Worm (Caenorhabditis elegans): ENCODE results near the gene Y50D4C.3.

Y50D4C.3 gene

ce11 chrV:966164-966563, 21.1 kb upstream of the Y50D4C.3 start:
- TF ChIP-seq ztf-29 (GFP tag; IDR thresholded peaks at IDR 0.05) = no peak
- TF ChIP-seq cog-1 (tag; optimal IDR thresholded peaks at IDR 0.05) = no peak

- TF ChIP-seq T22C8.4 (GFP tag; IDR thresholded peaks at IDR 0.05) (no peak), med-1 (GFP tag; optimal IDR thresholded peaks at IDR 0.05; ENCODE audit: insufficient read depth) (no peak), ztf-23 (GFP tag; IDR thresholded peaks at IDR 0.05) (no peak), cog-1 (tag; optimal IDR thresholded peaks at IDR 0.05) (no peak), klf-2 (GFP tag; conservative IDR thresholded peaks at IDR 0.05) (no peak), tab-1 (GFP tag; IDR thresholded peaks at IDR 0.05) (no peak), ztf-29 (GFP tag; IDR thresholded peaks at IDR 0.05) (no peak), flt-1 (GFP tag; IDR thresholded peaks at IDR 0.05) (no peak), ref-1 (GFP tag; conservative IDR thresholded peaks at IDR 0.05) (no peak)
Observed at ce11 chrV:964739-965283, 19.8 kb upstream of the Y50D4C.3 start, which contains the start of gene sqv-6. sqv-6 (minus strand) TSS chrV:964789.

- no peak for TF ChIP-seq tab-1 (GFP tag; IDR thresholded peaks at IDR 0.05)
- TF ChIP-seq klf-2 (GFP tag; conservative IDR thresholded peaks at IDR 0.05) = no peak
- TF ChIP-seq T22C8.4 (GFP tag; IDR thresholded peaks at IDR 0.05) = no peak
- TF ChIP-seq ztf-23 (GFP tag; IDR thresholded peaks at IDR 0.05) = no peak
- TF ChIP-seq med-1 (GFP tag; optimal IDR thresholded peaks at IDR 0.05; ENCODE audit: insufficient read depth) = no peak
- no peak for TF ChIP-seq ref-1 (GFP tag; conservative IDR thresholded peaks at IDR 0.05)
- no peak for TF ChIP-seq cog-1 (tag; optimal IDR thresholded peaks at IDR 0.05)
- TF ChIP-seq flt-1 (GFP tag; IDR thresholded peaks at IDR 0.05) = no peak
- TF ChIP-seq ztf-29 (GFP tag; IDR thresholded peaks at IDR 0.05) = no peak
Observed at ce11 chrV:949760-950159, 4.7 kb upstream of the Y50D4C.3 start, which contains the start of gene Y50D4C.6. Y50D4C.6 (minus strand) TSS chrV:949860.

- TF ChIP-seq cog-1 (tag; optimal IDR thresholded peaks at IDR 0.05) (no peak), ztf-29 (GFP tag; IDR thresholded peaks at IDR 0.05) (no peak), flt-1 (GFP tag; IDR thresholded peaks at IDR 0.05) (no peak), ztf-23 (GFP tag; IDR thresholded peaks at IDR 0.05) (no peak), klf-2 (GFP tag; conservative IDR thresholded peaks at IDR 0.05) (no peak), ref-1 (GFP tag; conservative IDR thresholded peaks at IDR 0.05) (no peak), T22C8.4 (GFP tag; IDR thresholded peaks at IDR 0.05) (no peak), med-1 (GFP tag; optimal IDR thresholded peaks at IDR 0.05; ENCODE audit: insufficient read depth) (no peak)
Observed at ce11 chrV:949084-949483, 4.0 kb upstream of the Y50D4C.3 start.

- no peak for TF ChIP-seq flt-1 (GFP tag; IDR thresholded peaks at IDR 0.05)
- no peak for TF ChIP-seq T22C8.4 (GFP tag; IDR thresholded peaks at IDR 0.05)
- no peak for TF ChIP-seq ztf-23 (GFP tag; IDR thresholded peaks at IDR 0.05)
- no peak for TF ChIP-seq med-1 (GFP tag; optimal IDR thresholded peaks at IDR 0.05; ENCODE audit: insufficient read depth)
- TF ChIP-seq cog-1 (tag; optimal IDR thresholded peaks at IDR 0.05) = no peak
- TF ChIP-seq ztf-29 (GFP tag; IDR thresholded peaks at IDR 0.05) = no peak
- no peak for TF ChIP-seq klf-2 (GFP tag; conservative IDR thresholded peaks at IDR 0.05)
- TF ChIP-seq tab-1 (GFP tag; IDR thresholded peaks at IDR 0.05) = no peak
- no peak for TF ChIP-seq ref-1 (GFP tag; conservative IDR thresholded peaks at IDR 0.05)
Observed at ce11 chrV:945828-946227, 784 bp upstream of the Y50D4C.3 start.

- TF ChIP-seq klf-2 (GFP tag; conservative IDR thresholded peaks at IDR 0.05) = no peak
- no peak for TF ChIP-seq tab-1 (GFP tag; IDR thresholded peaks at IDR 0.05)
- no peak for TF ChIP-seq cog-1 (tag; optimal IDR thresholded peaks at IDR 0.05)
- TF ChIP-seq ztf-23 (GFP tag; IDR thresholded peaks at IDR 0.05) = no peak
- no peak for TF ChIP-seq med-1 (GFP tag; optimal IDR thresholded peaks at IDR 0.05; ENCODE audit: insufficient read depth)
- TF ChIP-seq T22C8.4 (GFP tag; IDR thresholded peaks at IDR 0.05) = no peak
- no peak for TF ChIP-seq ref-1 (GFP tag; conservative IDR thresholded peaks at IDR 0.05)
- TF ChIP-seq ztf-29 (GFP tag; IDR thresholded peaks at IDR 0.05) = no peak
- TF ChIP-seq flt-1 (GFP tag; IDR thresholded peaks at IDR 0.05) = no peak
Observed at ce11 chrV:942556-942955, 2.5 kb downstream of the Y50D4C.3 start.

- TF ChIP-seq klf-2 (GFP tag; conservative IDR thresholded peaks at IDR 0.05) = no peak
- TF ChIP-seq cog-1 (tag; optimal IDR thresholded peaks at IDR 0.05) = no peak
- TF ChIP-seq ref-1 (GFP tag; conservative IDR thresholded peaks at IDR 0.05) = no peak
- TF ChIP-seq tab-1 (GFP tag; IDR thresholded peaks at IDR 0.05) = no peak
- no peak for TF ChIP-seq flt-1 (GFP tag; IDR thresholded peaks at IDR 0.05)
Observed at ce11 chrV:939341-939740, 5.7 kb downstream of the Y50D4C.3 start.

- no peak for TF ChIP-seq cog-1 (tag; optimal IDR thresholded peaks at IDR 0.05)
- no peak for TF ChIP-seq tab-1 (GFP tag; IDR thresholded peaks at IDR 0.05)
- TF ChIP-seq klf-2 (GFP tag; conservative IDR thresholded peaks at IDR 0.05) = no peak
- no peak for TF ChIP-seq flt-1 (GFP tag; IDR thresholded peaks at IDR 0.05)
- no peak for TF ChIP-seq T22C8.4 (GFP tag; IDR thresholded peaks at IDR 0.05)
- TF ChIP-seq ref-1 (GFP tag; conservative IDR thresholded peaks at IDR 0.05) = no peak
- no peak for TF ChIP-seq ztf-29 (GFP tag; IDR thresholded peaks at IDR 0.05)
- no peak for TF ChIP-seq ztf-23 (GFP tag; IDR thresholded peaks at IDR 0.05)
Observed at ce11 chrV:917488-917887, 27.6 kb downstream of the Y50D4C.3 start, which contains the start of gene H24K24.2. H24K24.2 (plus strand) TSS chrV:917788.

- TF ChIP-seq cog-1 (tag; optimal IDR thresholded peaks at IDR 0.05) (no peak), flt-1 (GFP tag; IDR thresholded peaks at IDR 0.05) (no peak), tab-1 (GFP tag; IDR thresholded peaks at IDR 0.05) (no peak), ref-1 (GFP tag; conservative IDR thresholded peaks at IDR 0.05) (no peak), med-1 (GFP tag; optimal IDR thresholded peaks at IDR 0.05; ENCODE audit: insufficient read depth) (no peak), T22C8.4 (GFP tag; IDR thresholded peaks at IDR 0.05) (no peak), ztf-29 (GFP tag; IDR thresholded peaks at IDR 0.05) (no peak), klf-2 (GFP tag; conservative IDR thresholded peaks at IDR 0.05) (no peak), ztf-23 (GFP tag; IDR thresholded peaks at IDR 0.05) (no peak)
Observed at ce11 chrV:915716-916115, 29.3 kb downstream of the Y50D4C.3 start.

ce11 chrV:911474-911873, 33.6 kb downstream of the Y50D4C.3 start, which contains the start of gene adh-5:
adh-5 (plus strand) TSS chrV:911774.
- TF ChIP-seq tab-1 (GFP tag; IDR thresholded peaks at IDR 0.05) (no peak), T22C8.4 (GFP tag; IDR thresholded peaks at IDR 0.05) (no peak), flt-1 (GFP tag; IDR thresholded peaks at IDR 0.05) (no peak), ztf-23 (GFP tag; IDR thresholded peaks at IDR 0.05) (no peak), klf-2 (GFP tag; conservative IDR thresholded peaks at IDR 0.05) (no peak), cog-1 (tag; optimal IDR thresholded peaks at IDR 0.05) (no peak), med-1 (GFP tag; optimal IDR thresholded peaks at IDR 0.05; ENCODE audit: insufficient read depth) (no peak), ztf-29 (GFP tag; IDR thresholded peaks at IDR 0.05) (no peak), ref-1 (GFP tag; conservative IDR thresholded peaks at IDR 0.05) (no peak)

Data from whole organism, midembryonic.